Worm (Caenorhabditis elegans) whole organism, late embryonic: ENCODE measurements around the gene F01D5.10.

ENCODE experiments used
- C38D4.7 ChIP-seq: fragments of 200-800 bp; sonication (Bioruptor generic); optimal IDR thresholded peaks from 2 replicates; lab custom pipeline; 2018; ENCODE audit warnings: mild to moderate bottlenecking, missing genetic modification characterization, moderate library complexity, missing compliant biosample characterization
- F13H6.1 ChIP-seq: sonication (generic microtip); optimal IDR thresholded peaks from 2 replicates; lab custom pipeline; 2016; ENCODE audit warnings: missing genetic modification characterization, missing compliant biosample characterization
- ama-1 ChIP-seq: fragments of 150-350 bp; optimal IDR thresholded peaks from 2 replicates; lab custom pipeline; 2014
- ceh-9 ChIP-seq: sonication (generic microtip); optimal IDR thresholded peaks from 2 replicates; lab custom pipeline; 2016; ENCODE audit warnings: mild to moderate bottlenecking, missing genetic modification characterization, inconsistent platforms, missing compliant biosample characterization
- dve-1 ChIP-seq: sonication (generic microtip); optimal IDR thresholded peaks from 2 replicates; lab custom pipeline; 2017; ENCODE audit warnings: antibody characterized with exemption, mild to moderate bottlenecking, missing genetic modification characterization, missing compliant biosample characterization
- fkh-6 ChIP-seq: sonication (generic microtip); optimal IDR thresholded peaks from 2 replicates; lab custom pipeline; 2016; ENCODE audit warnings: missing genetic modification characterization, missing compliant biosample characterization
- hlh-13 ChIP-seq: fragments of 200-800 bp; sonication (Bioruptor generic); optimal IDR thresholded peaks from 2 replicates; lab custom pipeline; 2018; ENCODE audit warnings: mild to moderate bottlenecking, missing genetic modification characterization, missing compliant biosample characterization
- hlh-15 ChIP-seq: sonication (generic microtip); optimal IDR thresholded peaks from 2 replicates; lab custom pipeline; 2016; ENCODE audit warnings: missing genetic modification characterization, missing compliant biosample characterization
- hlh-8 ChIP-seq: sonication (generic microtip); optimal IDR thresholded peaks from 2 replicates; lab custom pipeline; 2016; ENCODE audit warnings: missing genotype, missing genetic modification characterization, missing compliant biosample characterization
- npax-4 ChIP-seq: sonication (generic microtip); optimal IDR thresholded peaks from 2 replicates; lab custom pipeline; 2016; ENCODE audit warnings: missing genetic modification characterization, missing compliant biosample characterization
- odd-2 ChIP-seq: sonication (generic microtip); optimal IDR thresholded peaks from 2 replicates; lab custom pipeline; 2017; ENCODE audit warnings: antibody characterized with exemption, mild to moderate bottlenecking, missing genetic modification characterization, missing compliant biosample characterization
- pha-4 ChIP-seq: fragments of 150-350 bp; optimal IDR thresholded peaks from 2 replicates; lab custom pipeline; 2018; ENCODE audit warnings: missing biosample characterization, missing genetic modification reagents, missing genetic modification characterization
- tbx-2 ChIP-seq: sonication (generic microtip); optimal IDR thresholded peaks from 2 replicates; lab custom pipeline; 2016; ENCODE audit warnings: missing genetic modification characterization, missing compliant biosample characterization
- unc-55 ChIP-seq: sonication (generic microtip); optimal IDR thresholded peaks from 2 replicates; lab custom pipeline; 2017; ENCODE audit warnings: missing biosample characterization, missing genetic modification reagents, missing genetic modification characterization

ce11 chrII:14018192-14018591, 2.9 kb downstream of the F01D5.10 start:
- TF ChIP-seq ceh-9: no peak
- no peak for TF ChIP-seq fkh-6 (tag; lab: Kevin White, UChicago)
- TF ChIP-seq pha-4: no peak
- TF ChIP-seq tbx-2 (tag; lab: Kevin White, UChicago): no peak
- TF ChIP-seq hlh-8: no peak
- no peak for TF ChIP-seq unc-55 (GFP tag; lab: Kevin White, UChicago)
- TF ChIP-seq dve-1 (tag; lab: Kevin White, UChicago): no peak
- TF ChIP-seq hlh-15: no peak
- TF ChIP-seq C38D4.7 (GFP tag; lab: Kevin White, UChicago): no peak
- TF ChIP-seq hlh-13 (GFP tag; lab: Kevin White, UChicago): no peak
- no peak for TF ChIP-seq npax-4 (tag; lab: Kevin White, UChicago)
- TF ChIP-seq odd-2: no peak
- TF ChIP-seq ama-1 (lab: Kevin White, UChicago): peak; percentile 76
- TF ChIP-seq F13H6.1: no peak
